Fruit fly (Drosophila melanogaster) whole organism, prepupa: Measurements from ENCODE around the gene CG4456.

Experiments
- CG10631 ChIP-seq: fragments of 200-800 bp; sonication (Bioruptor generic); optimal IDR thresholded peaks from 2 replicates; lab custom pipeline; 2016; ENCODE audit warnings: missing biosample characterization, missing genetic modification characterization
- CG10669 ChIP-seq: fragments of 200-800 bp; sonication (Bioruptor generic); optimal IDR thresholded peaks from 3 replicates; lab custom pipeline; 2018; ENCODE audit warnings: missing biosample characterization, mild to moderate bottlenecking, missing genetic modification characterization, moderate library complexity
- CG11294 ChIP-seq: fragments of 200-800 bp; sonication (Bioruptor generic); IDR thresholded peaks from 2 replicates; pipeline ENCODE4 v1.3.6; 2022; ENCODE audit warnings: missing biosample characterization, missing genetic modification characterization
- CG15336 ChIP-seq: fragments of 200-800 bp; sonication (Bioruptor generic); IDR thresholded peaks from 2 replicates; pipeline ENCODE4 v1.3.6; 2022; ENCODE audit warnings: missing biosample characterization, missing genetic modification characterization
- CG1621 ChIP-seq: fragments of 200-800 bp; sonication (Bioruptor generic); optimal IDR thresholded peaks from 3 replicates; lab custom pipeline; 2018; ENCODE audit warnings: missing biosample characterization, mild to moderate bottlenecking, missing genetic modification characterization
- CG3032 ChIP-seq: fragments of 200-800 bp; optimal IDR thresholded peaks from 2 replicates; lab custom pipeline; 2019; ENCODE audit warnings: missing biosample characterization, mild to moderate bottlenecking, missing genetic modification characterization, moderate library complexity
- CG31627 ChIP-seq: fragments of 200-800 bp; sonication (Bioruptor generic); optimal IDR thresholded peaks from 3 replicates; lab custom pipeline; 2016; ENCODE audit warnings: missing biosample characterization, missing genetic modification characterization
- CG32006 ChIP-seq: fragments of 200-800 bp; sonication (Bioruptor generic); optimal IDR thresholded peaks from 3 replicates; lab custom pipeline; 2017; ENCODE audit warnings: missing biosample characterization, mild to moderate bottlenecking, missing genetic modification characterization
- CG34406 ChIP-seq: fragments of 200-800 bp; sonication (Bioruptor generic); optimal IDR thresholded peaks from 3 replicates; lab custom pipeline; 2016; ENCODE audit warnings: missing biosample characterization, missing genetic modification characterization
- CG3919 ChIP-seq: fragments of 200-800 bp; sonication (Bioruptor generic); optimal IDR thresholded peaks from 3 replicates; lab custom pipeline; 2016; ENCODE audit warnings: missing biosample characterization, missing genetic modification characterization
- CG6163 ChIP-seq: fragments of 200-800 bp; sonication (Bioruptor generic); IDR thresholded peaks from 3 replicates; pipeline ENCODE4 v1.3.6; 2022; ENCODE audit warnings: missing biosample characterization, missing genetic modification characterization
- CG6276 ChIP-seq: fragments of 200-800 bp; sonication (Bioruptor generic); optimal IDR thresholded peaks from 2 replicates; lab custom pipeline; 2017; ENCODE audit warnings: missing biosample characterization, mild to moderate bottlenecking, missing genetic modification characterization
- CG6792 ChIP-seq: fragments of 200-800 bp; sonication (Bioruptor generic); optimal IDR thresholded peaks from 3 replicates; lab custom pipeline; 2016; ENCODE audit warnings: missing biosample characterization, missing genetic modification characterization
- CG6808 ChIP-seq: fragments of 200-800 bp; sonication (Bioruptor generic); optimal IDR thresholded peaks from 3 replicates; lab custom pipeline; 2017; ENCODE audit warnings: missing biosample characterization, missing genetic modification characterization, mild to moderate bottlenecking, moderate library complexity, missing genetic modification reagents
- CG6854 ChIP-seq: fragments of 200-800 bp; sonication (Bioruptor generic); optimal IDR thresholded peaks from 2 replicates; lab custom pipeline; 2017; ENCODE audit warnings: missing biosample characterization, mild to moderate bottlenecking, missing genetic modification characterization
- CG7368 ChIP-seq: fragments of 200-800 bp; sonication (Bioruptor generic); optimal IDR thresholded peaks from 3 replicates; lab custom pipeline; 2016; ENCODE audit warnings: missing biosample characterization, missing genetic modification characterization
- CG8119 ChIP-seq: fragments of 200-800 bp; sonication (Bioruptor generic); IDR thresholded peaks from 3 replicates; pipeline ENCODE4 v1.3.6; 2022; ENCODE audit warnings: missing biosample characterization, missing genetic modification characterization
- CG8319 ChIP-seq: fragments of 200-800 bp; sonication (Bioruptor generic); optimal IDR thresholded peaks from 3 replicates; lab custom pipeline; 2016; ENCODE audit warnings: missing biosample characterization, missing genetic modification characterization
- CG8632 ChIP-seq: fragments of 200-800 bp; sonication (Bioruptor generic); optimal IDR thresholded peaks from 3 replicates; lab custom pipeline; 2016; ENCODE audit warnings: missing biosample characterization, missing genetic modification characterization
- CG9139 ChIP-seq: fragments of 200-800 bp; sonication (Bioruptor generic); optimal IDR thresholded peaks from 3 replicates; lab custom pipeline; 2017; ENCODE audit warnings: missing biosample characterization, mild to moderate bottlenecking, missing genetic modification characterization
- Eip75B ChIP-seq: fragments of 200-800 bp; sonication (Bioruptor generic); optimal IDR thresholded peaks from 3 replicates; lab custom pipeline; 2016; ENCODE audit warnings: missing biosample characterization, missing genetic modification characterization
- Eip78C ChIP-seq: fragments of 200-800 bp; sonication (Bioruptor generic); peaks from one replicate; lab custom pipeline; 2016; ENCODE audit warnings: missing biosample characterization, missing genetic modification characterization
- Eip93F ChIP-seq: fragments of 200-800 bp; sonication (Bioruptor generic); optimal IDR thresholded peaks from 2 replicates; lab custom pipeline; 2016; ENCODE audit warnings: missing biosample characterization, mild to moderate bottlenecking, missing genetic modification characterization
- Ets21C ChIP-seq: fragments of 200-800 bp; sonication (Bioruptor generic); optimal IDR thresholded peaks from 3 replicates; lab custom pipeline; 2016; ENCODE audit warnings: missing biosample characterization, missing genetic modification characterization
- Ets96B ChIP-seq: fragments of 200-800 bp; optimal IDR thresholded peaks from 2 replicates; lab custom pipeline; 2019; ENCODE audit warnings: missing biosample characterization, mild to moderate bottlenecking, missing genetic modification characterization, moderate library complexity
- Gug ChIP-seq: fragments of 200-800 bp; sonication (Bioruptor generic); IDR thresholded peaks from 2 replicates; pipeline ENCODE4 v1.3.6; 2022; ENCODE audit warnings: missing biosample characterization, missing genetic modification characterization
- Hr38 ChIP-seq: sonication (Bioruptor generic); optimal IDR thresholded peaks from 2 replicates; lab custom pipeline; 2016; ENCODE audit warnings: missing biosample characterization, missing genetic modification characterization
- Hr39 ChIP-seq: fragments of 200-800 bp; sonication (Bioruptor generic); optimal IDR thresholded peaks from 2 replicates; lab custom pipeline; 2016; ENCODE audit warnings: missing biosample characterization, missing genetic modification characterization
- Hr4 ChIP-seq: fragments of 200-800 bp; sonication (Bioruptor generic); optimal IDR thresholded peaks from 3 replicates; lab custom pipeline; 2016; ENCODE audit warnings: missing biosample characterization, missing genetic modification characterization
- Lpt ChIP-seq: fragments of 200-800 bp; sonication (Bioruptor generic); optimal IDR thresholded peaks from 3 replicates; lab custom pipeline; 2016; ENCODE audit warnings: missing biosample characterization, missing genetic modification characterization
- Met ChIP-seq: fragments of 200-800 bp; sonication (Bioruptor generic); optimal IDR thresholded peaks from 3 replicates; lab custom pipeline; 2016; ENCODE audit warnings: missing biosample characterization, missing genetic modification characterization
- OdsH ChIP-seq: fragments of 200-800 bp; sonication (Bioruptor generic); optimal IDR thresholded peaks from 3 replicates; lab custom pipeline; 2016; ENCODE audit warnings: missing biosample characterization, missing genetic modification characterization
- Smox ChIP-seq: fragments of 200-800 bp; sonication (Bioruptor generic); optimal IDR thresholded peaks from 3 replicates; lab custom pipeline; 2016; ENCODE audit warnings: missing biosample characterization, missing genetic modification characterization
- Sox102F ChIP-seq: fragments of 200-800 bp; sonication (Bioruptor generic); optimal IDR thresholded peaks from 2 replicates; lab custom pipeline; 2016; ENCODE audit warnings: missing biosample characterization, mild to moderate bottlenecking, missing genetic modification characterization
- achi ChIP-seq: fragments of 200-800 bp; sonication (Bioruptor generic); optimal IDR thresholded peaks from 3 replicates; lab custom pipeline; 2016; ENCODE audit warnings: missing biosample characterization, missing genetic modification characterization
- cyc ChIP-seq: fragments of 200-800 bp; sonication (Bioruptor generic); optimal IDR thresholded peaks from 3 replicates; lab custom pipeline; 2016; ENCODE audit warnings: missing biosample characterization, missing genetic modification characterization
- dsx ChIP-seq: fragments of 200-800 bp; optimal IDR thresholded peaks from 3 replicates; lab custom pipeline; 2019; ENCODE audit warnings: missing biosample characterization, mild to moderate bottlenecking, missing genetic modification characterization, moderate library complexity; ENCODE audit not compliant: poor library complexity, severe bottlenecking
- esn ChIP-seq: fragments of 200-800 bp; sonication (Bioruptor generic); optimal IDR thresholded peaks from 2 replicates; lab custom pipeline; 2016; ENCODE audit warnings: missing biosample characterization, mild to moderate bottlenecking, missing genetic modification characterization, moderate library complexity
- fd59A ChIP-seq: fragments of 200-800 bp; sonication (Bioruptor generic); optimal IDR thresholded peaks from 2 replicates; lab custom pipeline; 2017; ENCODE audit warnings: missing biosample characterization, mild to moderate bottlenecking, missing genetic modification characterization, missing genetic modification reagents
- net ChIP-seq: fragments of 200-800 bp; sonication (Bioruptor generic); optimal IDR thresholded peaks from 3 replicates; lab custom pipeline; 2016; ENCODE audit warnings: missing biosample characterization, missing genetic modification characterization
- spab ChIP-seq: fragments of 200-800 bp; sonication (Bioruptor generic); optimal IDR thresholded peaks from 2 replicates; lab custom pipeline; 2017; ENCODE audit warnings: missing biosample characterization, mild to moderate bottlenecking, missing genetic modification characterization, missing genetic modification reagents
- ss ChIP-seq, 2 experiments: fragments of 200-800 bp; sonication (Bioruptor generic); optimal IDR thresholded peaks; 2 replicates in 1 of 2; 3 replicates in 1 of 2; lab custom pipeline; 2017 to 2018; ENCODE audit warnings: mild to moderate bottlenecking in 2 of 2, missing biosample characterization in 2 of 2, missing genetic modification characterization in 2 of 2, moderate library complexity in 1 of 2
- svp ChIP-seq: fragments of 200-800 bp; sonication (Bioruptor generic); peaks from one replicate; lab custom pipeline; 2016; ENCODE audit warnings: missing biosample characterization, missing genetic modification characterization
- vri ChIP-seq: fragments of 200-800 bp; sonication (Bioruptor generic); optimal IDR thresholded peaks from 3 replicates; lab custom pipeline; 2016; ENCODE audit warnings: missing biosample characterization, mild to moderate bottlenecking, missing genetic modification characterization

CG4456 gene

DNA sequence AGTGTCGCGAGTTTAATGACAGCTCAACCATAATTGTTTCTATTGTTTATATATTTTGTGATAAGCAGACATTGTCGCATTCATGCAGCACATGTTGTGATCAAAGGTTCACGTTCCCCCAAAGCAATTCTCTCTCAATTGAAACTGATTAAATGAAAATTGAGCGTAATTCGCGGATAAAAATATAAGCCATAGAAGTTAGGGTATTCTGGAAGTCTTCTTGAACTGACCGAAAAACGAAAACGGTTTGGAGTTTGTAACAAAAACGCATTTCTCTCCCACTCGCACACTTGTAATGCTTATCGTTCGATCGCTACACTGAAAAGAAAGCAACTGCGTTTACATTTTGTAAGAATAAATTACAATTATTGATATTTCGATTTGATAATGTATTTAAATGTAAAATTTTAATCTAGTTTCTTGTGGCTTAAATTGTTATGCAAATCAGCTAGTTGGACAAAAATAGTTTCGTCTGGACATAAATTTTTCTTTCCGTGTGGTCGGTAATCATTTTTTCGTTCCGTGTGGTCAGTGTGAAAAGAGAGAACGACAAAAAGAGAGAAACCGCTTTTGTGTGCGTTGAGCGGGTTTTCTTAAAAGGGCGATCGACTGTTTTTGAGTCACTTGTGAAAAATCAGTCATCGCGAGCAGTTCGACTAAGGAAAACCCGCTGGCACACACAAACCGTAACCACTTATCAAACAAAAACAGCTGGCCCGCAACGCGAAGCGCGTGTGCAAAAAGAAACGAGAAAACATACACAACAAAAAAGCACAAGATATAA, 50.3 kb downstream of the CG4456 start, which contains the start of gene aay (continued):
- TF ChIP-seq CG31627 (GFP tag; lab: Kevin White, UChicago) (peak; percentile 99), Gug (peak; percentile 98), Met (GFP tag; lab: Kevin White, UChicago) (peak; percentile 99), fd59A (GFP tag; lab: Kevin White, UChicago) (peak; percentile 95), CG1621 (tag; lab: Kevin White, UChicago) (peak; percentile 97), CG7368 (peak; percentile 99), CG9139 (GFP tag; lab: Kevin White, UChicago) (peak; percentile 92), CG6276 (GFP tag; lab: Kevin White, UChicago) (peak; percentile 98), esn (GFP tag; lab: Kevin White, UChicago) (peak; percentile 100), Smox (GFP tag; lab: Kevin White, UChicago) (peak; percentile 99)

dm6 chr3L:9423757-9424527, 51.4 kb downstream of the CG4456 start:
- TF ChIP-seq vri (GFP tag; lab: Kevin White, UChicago) (peak; percentile 69), CG9139 (GFP tag; lab: Kevin White, UChicago) (no peak), ss (GFP tag; optimal IDR thresholded peaks at IDR 0.05; lab: Kevin White, UChicago) (no peak), Lpt (GFP tag; lab: Kevin White, UChicago) (no peak), Eip75B (no peak), Met (GFP tag; lab: Kevin White, UChicago) (no peak), Gug (no peak), spab (GFP tag; lab: Kevin White, UChicago) (no peak), dsx (no peak), cyc (GFP tag; lab: Kevin White, UChicago) (no peak), CG6854 (GFP tag; lab: Kevin White, UChicago) (no peak), achi (GFP tag; lab: Kevin White, UChicago) (no peak), svp (GFP tag; lab: Kevin White, UChicago) (peak; percentile 73)
- TF ChIP-seq, all 60 proteins: peak for 2

DNA sequence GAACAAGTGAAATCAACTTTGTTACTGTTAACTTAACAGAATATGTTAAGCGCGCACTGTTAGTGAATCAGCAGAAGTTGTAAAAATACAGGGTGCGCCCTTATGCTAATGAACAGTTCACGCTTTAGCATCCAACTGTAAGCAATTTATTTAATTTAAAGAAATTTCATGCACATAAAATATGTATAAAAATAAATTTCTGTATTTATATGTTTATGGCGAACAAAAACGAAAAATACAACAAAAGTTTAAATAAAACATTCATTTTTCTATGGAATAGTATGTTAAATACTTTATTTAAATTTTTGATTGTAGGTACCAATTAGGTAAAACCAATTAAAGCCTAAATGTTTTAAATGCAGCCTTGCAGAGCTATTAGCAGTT, 52.0 kb downstream of the CG4456 start:
- TF ChIP-seq CG34406: peak; percentile 27
- TF ChIP-seq Ets21C (GFP tag; lab: Kevin White, UChicago): no peak
- peak; percentile 28 for TF ChIP-seq CG32006 (GFP tag; lab: Kevin White, UChicago)
- TF ChIP-seq svp (GFP tag; lab: Kevin White, UChicago): peak; percentile 75
- peak; percentile 24 for TF ChIP-seq CG6276 (GFP tag; lab: Kevin White, UChicago)
- peak; percentile 44; the same call in 2 of the 3 replicates for TF ChIP-seq CG8119 (GFP tag; lab: Robert Waterston, UW)
- TF ChIP-seq Ets96B (tag; lab: Kevin White, UChicago): peak; percentile 22
- TF ChIP-seq Hr4 (GFP tag; lab: Kevin White, UChicago): peak; percentile 64
- no peak for TF ChIP-seq CG10631 (GFP tag; lab: Kevin White, UChicago)
- peak; percentile 35 for TF ChIP-seq OdsH (GFP tag; lab: Kevin White, UChicago)
- TF ChIP-seq CG11294 (GFP tag; lab: Robert Waterston, UW): no peak
- peak; percentile 58; the same call in 1 of the 2 replicates for TF ChIP-seq CG15336 (GFP tag; lab: Robert Waterston, UW)
- TF ChIP-seq esn (GFP tag; lab: Kevin White, UChicago): peak; percentile 47
- TF ChIP-seq Met (GFP tag; lab: Kevin White, UChicago): peak; percentile 40
- peak; percentile 12 for TF ChIP-seq net (GFP tag; lab: Kevin White, UChicago)
- TF ChIP-seq Eip93F (GFP tag; lab: Kevin White, UChicago): no peak
- TF ChIP-seq CG8319 (GFP tag; lab: Kevin White, UChicago): no peak
- peak; percentile 13 for TF ChIP-seq CG6792
- peak; percentile 31 for TF ChIP-seq Sox102F
- TF ChIP-seq Eip78C (GFP tag; lab: Kevin White, UChicago): peak; percentile 84
- TF ChIP-seq Hr38 (GFP tag; lab: Kevin White, UChicago): no peak
- peak; percentile 28 for TF ChIP-seq CG3919
- peak; percentile 40 for TF ChIP-seq Smox (GFP tag; lab: Kevin White, UChicago)
- TF ChIP-seq Hr39 (GFP tag; lab: Kevin White, UChicago): no peak
- no peak for TF ChIP-seq CG10669 (GFP tag; lab: Kevin White, UChicago)
- TF ChIP-seq CG6808 (GFP tag; lab: Kevin White, UChicago): no peak
- TF ChIP-seq dsx: peak; percentile 6
- peak; percentile 2 for TF ChIP-seq CG3032 (tag; lab: Kevin White, UChicago)
- TF ChIP-seq CG8632 (GFP tag; lab: Kevin White, UChicago): peak; percentile 4
- TF ChIP-seq CG6163 (GFP tag; lab: Robert Waterston, UW): peak; percentile 11; the same call in 1 of the 3 replicates
- TF ChIP-seq vri (GFP tag; lab: Kevin White, UChicago): no peak
